Worm (Caenorhabditis elegans): Measurements from ENCODE around the gene lit-1.
A peak's percentile ranks its signal among the peaks of the same experiment; 100 is the strongest.

lit-1 gene

ce11 chrIII:13712854-13713293, 11.1 kb downstream of the lit-1 start (continued):
- TF ChIP-seq chd-7 (tag; optimal IDR thresholded peaks at IDR 0.05) (no peak), somi-1 (GFP tag; optimal IDR thresholded peaks at IDR 0.05) (no peak), K11D2.4 (GFP tag; IDR thresholded peaks at IDR 0.05) (no peak), him-1 (tag; optimal IDR thresholded peaks at IDR 0.05) (no peak), attf-3 (GFP tag; conservative IDR thresholded peaks at IDR 0.05) (no peak), ekl-4 (GFP tag; IDR thresholded peaks at IDR 0.05) (no peak), ztf-26 (tag; optimal IDR thresholded peaks at IDR 0.05) (no peak), nhr-179 (tag; optimal IDR thresholded peaks at IDR 0.05) (no peak), tlf-1 (GFP tag; optimal IDR thresholded peaks at IDR 0.05) (no peak), hsf-1 (GFP tag; IDR thresholded peaks at IDR 0.05) (no peak), lsy-27 (tag; optimal IDR thresholded peaks at IDR 0.05; ENCODE audit: borderline replicate concordance, insufficient read depth) (no peak), efl-1 (GFP tag; optimal IDR thresholded peaks at IDR 0.05) (no peak), ccch-3 (GFP tag; optimal IDR thresholded peaks at IDR 0.05) (no peak), Y53G8AR.9 (GFP tag; conservative IDR thresholded peaks at IDR 0.05) (no peak), madf-8 (GFP tag; conservative IDR thresholded peaks at IDR 0.05) (no peak), ztf-3 (GFP tag; optimal IDR thresholded peaks at IDR 0.05) (no peak), zfh-2 (GFP tag; conservative IDR thresholded peaks at IDR 0.05) (peak; percentile 91), dox-1 (GFP tag; IDR thresholded peaks at IDR 0.05) (0 out of 2 replicates have a peak, but pooled peaks have one; percentile 39), ztf-18 (tag; optimal IDR thresholded peaks at IDR 0.05) (no peak), mxl-1 (tag; optimal IDR thresholded peaks at IDR 0.05) (no peak), egl-18 (GFP tag; IDR thresholded peaks at IDR 0.05) (no peak)

ce11 chrIII:13713807-13714206, 12.0 kb downstream of the lit-1 start:
- TF ChIP-seq ceh-27 (GFP tag; optimal IDR thresholded peaks at IDR 0.05) = no peak
- no peak for TF ChIP-seq hmg-20 (GFP tag; IDR thresholded peaks at IDR 0.05)
- no peak for TF ChIP-seq aptf-2 (GFP tag; conservative IDR thresholded peaks at IDR 0.05)
- no peak for TF ChIP-seq F33H1.4 (GFP tag; IDR thresholded peaks at IDR 0.05)
- TF ChIP-seq nfya-2 (GFP tag; IDR thresholded peaks at IDR 0.05) = no peak
- no peak for TF ChIP-seq bed-1 (GFP tag; IDR thresholded peaks at IDR 0.05)
- TF ChIP-seq hrde-1 (tag; optimal IDR thresholded peaks at IDR 0.05; ENCODE audit: borderline replicate concordance) = no peak
- peak; percentile 65 for TF ChIP-seq zfh-2 (GFP tag; conservative IDR thresholded peaks at IDR 0.05)

ce11 chrIII:13714950-13715349, 13.2 kb downstream of the lit-1 start:
- TF ChIP-seq madf-8 (GFP tag; conservative IDR thresholded peaks at IDR 0.05) = peak; percentile 52
- no peak for TF ChIP-seq lin-35 (GFP tag; optimal IDR thresholded peaks at IDR 0.05)
- TF ChIP-seq D2030.7 (GFP tag; IDR thresholded peaks at IDR 0.05) = peak; percentile 73
- peak; percentile 64 for TF ChIP-seq madf-6 (GFP tag; IDR thresholded peaks at IDR 0.05)
- no peak for TF ChIP-seq madf-3 (GFP tag; IDR thresholded peaks at IDR 0.05)
- peak; percentile 21; the same call in 1 of the 2 replicates for TF ChIP-seq dox-1 (GFP tag; IDR thresholded peaks at IDR 0.05)
- TF ChIP-seq ceh-91 (GFP tag; IDR thresholded peaks at IDR 0.05) = peak; percentile 38; the same call in 1 of the 2 replicates
- TF ChIP-seq lin-54 (GFP tag; optimal IDR thresholded peaks at IDR 0.05) = peak; percentile 22
- TF ChIP-seq F33H1.4 (GFP tag; IDR thresholded peaks at IDR 0.05) = peak; percentile 86
- no peak for TF ChIP-seq ceh-40 (GFP tag; IDR thresholded peaks at IDR 0.05)
- TF ChIP-seq lsl-1 (GFP tag; optimal IDR thresholded peaks at IDR 0.05) = peak; percentile 95
- peak; percentile 53 for TF ChIP-seq xnd-1 (tag; optimal IDR thresholded peaks at IDR 0.05)
- no peak for TF ChIP-seq nhr-120 (GFP tag; IDR thresholded peaks at IDR 0.05)
